Worm (Caenorhabditis elegans): ENCODE data around the gene str-209.

The str-209 gene

DNA sequence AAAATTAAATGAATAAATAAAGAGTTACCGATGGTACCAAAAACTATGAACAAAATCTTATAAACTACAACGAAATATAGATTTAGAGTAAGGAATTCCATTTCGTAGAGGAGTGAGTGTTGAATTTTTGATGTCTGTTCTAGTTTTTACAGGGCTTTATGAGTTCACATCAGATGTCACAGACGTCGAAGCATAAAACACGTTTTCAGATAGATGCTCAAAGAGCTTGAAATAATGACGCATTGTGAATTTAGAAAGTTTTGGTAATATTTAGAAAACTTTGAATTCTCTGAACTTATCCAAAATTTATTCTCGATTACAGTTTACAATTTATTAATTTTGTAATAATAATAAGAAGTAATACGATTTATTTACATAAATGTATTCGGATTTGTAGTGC, 24.2 kb downstream of the str-209 start, which contains the start of gene srsx-9:
Gene srsx-9 (minus strand): TSS at position 101 of the 400 bp plus-strand sequence.
- TF ChIP-seq crh-2 (tag; optimal IDR thresholded peaks at IDR 0.05): no peak
- TF ChIP-seq alr-1 (tag; optimal IDR thresholded peaks at IDR 0.05): no peak
- TF ChIP-seq ztf-1 (GFP tag; conservative IDR thresholded peaks at IDR 0.05): no peak
- no peak for TF ChIP-seq elt-3 (tag; optimal IDR thresholded peaks at IDR 0.05)
- no peak for TF ChIP-seq aly-2 (tag; optimal IDR thresholded peaks at IDR 0.05)
- TF ChIP-seq lin-39 (tag; optimal IDR thresholded peaks at IDR 0.05): no peak
- TF ChIP-seq nhr-237 (tag; optimal IDR thresholded peaks at IDR 0.05): no peak
- TF ChIP-seq sma-9 (GFP tag; optimal IDR thresholded peaks at IDR 0.05): no peak
- no peak for TF ChIP-seq sma-9 (tag; optimal IDR thresholded peaks at IDR 0.05)
- no peak for TF ChIP-seq ZK546.5 (tag; optimal IDR thresholded peaks at IDR 0.05)
- TF ChIP-seq nhr-6 (tag; optimal IDR thresholded peaks at IDR 0.05): no peak
- no peak for TF ChIP-seq dmd-4 (tag; optimal IDR thresholded peaks at IDR 0.05)

DNA sequence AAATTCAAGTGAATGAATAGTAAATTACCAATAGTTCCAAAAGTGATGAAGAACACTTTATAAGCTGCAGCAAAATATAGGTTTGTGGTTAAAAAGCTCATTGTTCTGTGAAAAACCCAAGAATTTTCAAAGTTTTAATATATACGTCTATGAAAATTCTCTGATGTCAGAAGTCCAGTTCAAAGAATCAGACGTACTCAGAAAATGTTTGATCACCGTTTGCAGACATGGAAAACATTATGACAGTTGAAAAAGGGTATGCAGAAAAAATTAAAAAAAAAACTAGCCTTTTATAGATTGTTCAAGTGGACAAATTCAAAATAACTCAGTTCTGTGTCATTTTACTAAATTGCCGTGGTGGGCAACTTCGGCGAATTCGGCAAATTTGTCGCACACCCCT, 25.9 kb downstream of the str-209 start, which contains the start of gene srsx-10:
Gene srsx-10 (minus strand): TSS at position 101 of the 400 bp plus-strand sequence.
- TF ChIP-seq ztf-4 (tag; optimal IDR thresholded peaks at IDR 0.05) (no peak), nhr-23 (tag; optimal IDR thresholded peaks at IDR 0.05) (no peak), mab-5 (tag; optimal IDR thresholded peaks at IDR 0.05) (no peak), ceh-82 (tag; optimal IDR thresholded peaks at IDR 0.05) (no peak)

DNA sequence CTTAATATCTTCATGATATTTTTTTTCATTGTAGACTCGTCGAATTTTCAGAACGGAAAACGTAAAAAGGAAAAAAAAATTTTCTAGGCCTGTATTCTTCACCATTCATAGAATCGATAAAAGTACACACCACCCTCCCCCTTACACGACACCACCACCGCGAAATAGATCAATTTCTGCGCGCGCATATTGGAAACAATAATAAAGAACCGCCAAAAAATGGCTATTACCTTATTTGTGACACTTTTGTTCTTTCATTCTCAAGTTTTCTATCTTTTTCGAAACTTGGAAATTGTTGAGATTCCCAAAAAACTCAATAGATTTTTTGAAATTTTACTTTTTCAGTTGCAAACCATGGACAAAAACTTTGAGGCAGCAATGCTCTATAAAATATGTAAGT, 26.4 kb downstream of the str-209 start, which contains the start of gene F26G5.1:
Gene F26G5.1 (plus strand): TSS at position 339 of the 400 bp plus-strand sequence.
- TF ChIP-seq mbf-1 (tag; optimal IDR thresholded peaks at IDR 0.05): no peak
- no peak for TF ChIP-seq nhr-10 (tag; optimal IDR thresholded peaks at IDR 0.05)
- TF ChIP-seq nhr-11 (tag; optimal IDR thresholded peaks at IDR 0.05): no peak
- no peak for TF ChIP-seq nhr-129 (tag; optimal IDR thresholded peaks at IDR 0.05)
- no peak for TF ChIP-seq nhr-21 (tag; optimal IDR thresholded peaks at IDR 0.05)
- no peak for TF ChIP-seq ceh-16 (tag; optimal IDR thresholded peaks at IDR 0.05)
- no peak for TF ChIP-seq ztf-11 (tag; optimal IDR thresholded peaks at IDR 0.05)
- TF ChIP-seq nhr-23 (tag; optimal IDR thresholded peaks at IDR 0.05): no peak
- TF ChIP-seq egl-27 (tag; optimal IDR thresholded peaks at IDR 0.05): no peak
- no peak for TF ChIP-seq sma-3 (GFP tag; optimal IDR thresholded peaks at IDR 0.05)
- no peak for TF ChIP-seq ama-1 (optimal IDR thresholded peaks at IDR 0.05)

DNA sequence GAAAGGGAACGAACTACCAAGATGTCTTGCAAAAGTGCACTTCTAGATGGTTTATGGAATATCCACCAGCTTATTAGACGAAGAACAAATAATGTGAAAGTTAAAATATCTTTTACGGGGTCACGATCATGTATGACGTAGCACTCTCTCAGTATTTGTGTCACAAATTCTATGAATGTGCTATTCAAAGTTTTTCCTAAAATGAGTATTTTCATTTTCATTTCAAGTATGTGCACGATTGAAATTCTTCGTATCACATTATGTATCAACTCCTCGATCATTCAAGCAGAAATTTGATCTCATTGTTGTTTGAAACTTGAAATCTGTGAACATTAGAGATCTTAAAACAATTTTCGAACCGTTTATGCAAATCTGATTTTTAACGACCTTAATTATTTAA, 28.8 kb downstream of the str-209 start:
- TF ChIP-seq Y55F3AM.14 (GFP tag; optimal IDR thresholded peaks at IDR 0.05) (no peak), nhr-12 (tag; optimal IDR thresholded peaks at IDR 0.05) (no peak), alr-1 (tag; optimal IDR thresholded peaks at IDR 0.05) (no peak)

DNA sequence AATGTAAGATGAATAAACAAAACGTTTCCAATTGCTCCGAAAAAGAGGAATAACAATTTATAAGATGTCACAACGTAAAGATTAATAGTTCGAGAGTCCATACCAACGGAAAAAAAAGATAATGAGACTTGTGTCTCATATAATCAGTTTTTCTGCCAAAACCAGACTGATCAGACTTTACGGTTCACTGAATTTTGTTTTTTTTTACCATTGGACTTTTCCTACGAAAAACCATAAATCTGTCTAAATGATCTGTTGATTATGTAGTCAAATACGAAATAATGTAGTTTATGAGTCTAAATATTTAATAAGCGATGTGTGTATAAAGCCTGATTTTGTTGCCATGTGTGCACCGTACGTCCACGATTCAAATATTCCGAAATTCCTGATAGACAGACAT, 30.3 kb downstream of the str-209 start, which contains the start of gene srsx-11:
Gene srsx-11 (minus strand): TSS at position 101 of the 400 bp plus-strand sequence.
- TF ChIP-seq egl-27 (tag; optimal IDR thresholded peaks at IDR 0.05) (no peak), lsy-2 (tag; optimal IDR thresholded peaks at IDR 0.05) (no peak), mdl-1 (tag; optimal IDR thresholded peaks at IDR 0.05) (no peak), mbf-1 (tag; optimal IDR thresholded peaks at IDR 0.05) (no peak)

DNA sequence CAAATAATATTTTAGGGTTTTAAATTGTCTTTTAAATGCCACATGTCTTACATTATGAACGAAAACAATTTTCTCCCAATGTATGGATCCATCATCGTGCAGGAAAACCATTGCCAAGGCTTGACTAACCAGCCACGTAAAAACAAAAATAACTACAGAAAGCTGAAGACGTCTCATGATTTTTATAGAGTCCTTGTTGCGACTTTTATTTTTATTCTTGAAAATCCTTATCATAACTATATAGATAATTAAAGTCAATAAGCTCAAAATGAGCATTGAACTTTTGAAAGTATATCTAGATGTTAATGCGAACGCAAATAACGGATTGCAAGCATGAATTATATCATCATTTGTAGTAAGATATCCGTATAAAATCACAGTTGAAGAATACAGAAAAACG, 31.4 kb downstream of the str-209 start:
- TF ChIP-seq mab-5 (tag; optimal IDR thresholded peaks at IDR 0.05) (no peak), dmd-4 (tag; optimal IDR thresholded peaks at IDR 0.05) (no peak), ceh-16 (tag; optimal IDR thresholded peaks at IDR 0.05) (no peak), Y55F3AM.14 (GFP tag; optimal IDR thresholded peaks at IDR 0.05) (no peak), ztf-4 (tag; optimal IDR thresholded peaks at IDR 0.05) (no peak), unc-62 (GFP tag; optimal IDR thresholded peaks at IDR 0.05) (no peak), nhr-25 (tag; optimal IDR thresholded peaks at IDR 0.05) (no peak)

DNA sequence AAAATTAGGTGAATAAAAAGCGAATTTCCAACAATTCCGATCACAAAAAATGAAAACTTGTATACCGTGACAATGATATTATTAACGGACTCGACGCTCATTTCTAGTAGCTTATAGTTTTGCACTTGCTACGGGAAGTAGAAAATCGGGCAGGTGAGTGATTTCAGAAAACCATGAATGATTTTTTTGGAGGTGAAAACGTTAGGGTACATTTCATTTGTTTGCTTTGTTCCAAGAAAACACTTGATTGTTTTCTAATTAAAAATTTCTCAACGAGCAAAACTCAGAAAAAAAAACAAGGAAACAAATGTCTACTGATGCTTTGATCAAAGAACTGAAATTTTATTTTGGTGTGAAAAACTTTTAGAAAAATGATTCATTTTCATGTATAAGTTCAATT, 32.1 kb downstream of the str-209 start, which contains the start of gene srsx-12:
Gene srsx-12 (minus strand): TSS at position 101 of the 400 bp plus-strand sequence.
- TF ChIP-seq C34F6.9 (tag; optimal IDR thresholded peaks at IDR 0.05): no peak
